Worm (Caenorhabditis elegans) whole organism, L3 larva: Measurements from ENCODE around the gene mspn-1.

Source experiments
- R02D3.7 ChIP-seq: fragments of 150-350 bp; optimal IDR thresholded peaks from 2 replicates; lab custom pipeline; 2014; ENCODE audit warnings: missing biosample characterization, missing genetic modification characterization
- aly-2 ChIP-seq: fragments of 150-350 bp; optimal IDR thresholded peaks from 2 replicates; lab custom pipeline; 2014; ENCODE audit warnings: missing biosample characterization, missing genetic modification characterization
- ceh-16 ChIP-seq: sonication (generic microtip); optimal IDR thresholded peaks from 2 replicates; lab custom pipeline; 2017; ENCODE audit warnings: missing biosample characterization, missing genetic modification characterization
- egl-5 ChIP-seq: fragments of 150-350 bp; optimal IDR thresholded peaks from 2 replicates; lab custom pipeline; 2017; ENCODE audit warnings: missing biosample characterization, missing genetic modification reagents, missing genetic modification characterization, inconsistent platforms
- elt-3 ChIP-seq, 3 experiments: fragments of 150-350 bp in 1 of 3; sonication (generic microtip) in 2 of 3; optimal IDR thresholded peaks; 2 replicates in 2 of 3; 4 replicates in 1 of 3; lab custom pipeline; 2014 to 2017; ENCODE audit warnings: missing biosample characterization in 3 of 3, missing genetic modification characterization in 3 of 3
- lin-39 ChIP-seq: fragments of 150-350 bp; optimal IDR thresholded peaks from 2 replicates; lab custom pipeline; 2018; ENCODE audit warnings: missing biosample characterization, missing genetic modification reagents, missing genetic modification characterization
- nfya-1 ChIP-seq: sonication (generic microtip); optimal IDR thresholded peaks from 2 replicates; lab custom pipeline; 2017; ENCODE audit warnings: missing genetic modification characterization, mild to moderate bottlenecking, missing compliant biosample characterization, antibody characterized with exemption, moderate library complexity; ENCODE audit not compliant: insufficient read depth
- nhr-28 ChIP-seq: fragments of 150-350 bp; optimal IDR thresholded peaks from 2 replicates; lab custom pipeline; 2014; ENCODE audit warnings: missing biosample characterization, missing genetic modification characterization
- nhr-76 ChIP-seq: fragments of 150-350 bp; sonication (generic microtip); optimal IDR thresholded peaks from 5 replicates; lab custom pipeline; 2014; ENCODE audit warnings: missing biosample characterization, missing genetic modification characterization
- sea-2 ChIP-seq: fragments of 150-350 bp; sonication (generic microtip); optimal IDR thresholded peaks from 4 replicates; lab custom pipeline; 2014; ENCODE audit warnings: missing biosample characterization, missing genetic modification reagents, missing genetic modification characterization
- skn-1 ChIP-seq: fragments of 150-350 bp; optimal IDR thresholded peaks from 2 replicates; lab custom pipeline; 2014; ENCODE audit warnings: missing biosample characterization, missing genetic modification characterization
- tbx-2 ChIP-seq: sonication (generic microtip); optimal IDR thresholded peaks from 2 replicates; lab custom pipeline; 2016; ENCODE audit warnings: mild to moderate bottlenecking, missing genetic modification characterization, missing compliant biosample characterization
- unc-62 ChIP-seq: fragments of 150-350 bp; sonication (generic microtip); optimal IDR thresholded peaks from 4 replicates; lab custom pipeline; 2014; ENCODE audit warnings: missing biosample characterization, missing genetic modification reagents, missing genetic modification characterization
- zag-1 ChIP-seq: fragments of 150-350 bp; optimal IDR thresholded peaks from 2 replicates; lab custom pipeline; 2014; ENCODE audit warnings: missing biosample characterization, missing genetic modification characterization

DNA sequence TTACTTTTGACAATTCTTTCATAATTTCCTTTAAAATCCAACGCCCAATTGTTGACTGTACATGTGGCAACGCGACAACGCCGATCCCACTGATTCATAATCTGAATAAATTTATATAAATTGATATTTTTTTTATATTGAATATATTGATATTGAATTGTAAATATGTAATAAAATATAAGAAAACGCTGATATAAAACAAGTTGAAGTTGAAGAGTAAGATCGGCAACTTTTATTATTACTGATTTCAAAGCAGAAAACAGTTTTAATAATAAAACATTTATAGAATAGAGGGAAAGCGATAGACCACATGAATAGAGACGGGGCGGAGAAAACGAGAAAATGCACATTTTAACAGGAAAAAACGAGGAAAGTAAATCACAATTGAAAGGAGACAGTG lies 41.4 kb downstream of the mspn-1 start, which contains the start of gene qns-1:
- TF ChIP-seq zag-1 (tag; lab: Kevin White, UChicago), result no peak
- TF ChIP-seq tbx-2 (tag; lab: Kevin White, UChicago), result no peak
- no peak for TF ChIP-seq skn-1
- TF ChIP-seq nhr-28, result no peak
- no peak for TF ChIP-seq lin-39
- no peak for TF ChIP-seq aly-2 (tag; lab: Kevin White, UChicago)
- no peak for TF ChIP-seq ceh-16 (tag; lab: Kevin White, UChicago)
- no peak for TF ChIP-seq elt-3 (tag; optimal IDR thresholded peaks at IDR 0.05; lab: Kevin White, UChicago)
- TF ChIP-seq egl-5 (tag; lab: Kevin White, UChicago), result no peak
- TF ChIP-seq unc-62, result no peak
- TF ChIP-seq nfya-1 (tag; lab: Kevin White, UChicago), result no peak
- TF ChIP-seq R02D3.7 (tag; lab: Kevin White, UChicago), result no peak
- no peak for TF ChIP-seq nhr-76 (tag; lab: Kevin White, UChicago)
- TF ChIP-seq sea-2, result no peak
